Worm (Caenorhabditis elegans) whole organism, young adult: ENCODE data around the gene F15B9.10.
A peak's percentile ranks its signal among the peaks of the same experiment; 100 is the strongest.

Source experiments
- B0336.3 ChIP-seq: fragments of 200-800 bp; sonication (Bioruptor generic); IDR thresholded peaks from 2 replicates; pipeline ENCODE4 v1.3.6; 2022; ENCODE audit warnings: missing genetic modification characterization, missing compliant biosample characterization
- C17E4.6 ChIP-seq: fragments of 200-800 bp; sonication (Bioruptor generic); IDR thresholded peaks from 2 replicates; pipeline ENCODE4 v1.3.6; 2022; ENCODE audit warnings: missing genetic modification reagents, missing genetic modification characterization, missing compliant biosample characterization
- F37B4.10 ChIP-seq: fragments of 200-800 bp; sonication (Bioruptor generic); IDR thresholded peaks from 2 replicates; pipeline ENCODE4 v1.3.6; 2022; ENCODE audit warnings: missing genetic modification characterization, missing compliant biosample characterization
- F39B2.1 ChIP-seq: fragments of 200-800 bp; sonication (Bioruptor generic); IDR thresholded peaks from 2 replicates; pipeline ENCODE4 v1.3.6; 2022; ENCODE audit warnings: missing genetic modification reagents, missing genetic modification characterization, missing compliant biosample characterization
- F49E8.2 ChIP-seq: sonication (generic microtip); optimal IDR thresholded peaks from 3 replicates; lab custom pipeline; 2017; ENCODE audit warnings: missing genetic modification characterization, mild to moderate bottlenecking, missing compliant biosample characterization, antibody characterized with exemption, moderate library complexity; ENCODE audit not compliant: insufficient read depth
- F55B11.4 ChIP-seq: sonication (generic microtip); optimal IDR thresholded peaks from 2 replicates; lab custom pipeline; 2016; ENCODE audit warnings: missing compliant biosample characterization, missing genetic modification characterization, borderline replicate concordance; ENCODE audit not compliant: insufficient read depth
- K11D2.4 ChIP-seq: fragments of 200-800 bp; sonication (Bioruptor generic); IDR thresholded peaks from 2 replicates; pipeline ENCODE4 v1.3.6; 2022; ENCODE audit warnings: missing genetic modification reagents, missing genetic modification characterization, missing compliant biosample characterization
- T07F8.4 ChIP-seq: sonication (generic microtip); optimal IDR thresholded peaks from 2 replicates; lab custom pipeline; 2016; ENCODE audit warnings: mild to moderate bottlenecking, missing genetic modification characterization, moderate library complexity, missing compliant biosample characterization
- T26A5.8 ChIP-seq: sonication (generic microtip); optimal IDR thresholded peaks from 2 replicates; lab custom pipeline; 2016; ENCODE audit warnings: missing genetic modification characterization, missing compliant biosample characterization
- Y56A3A.18 ChIP-seq: fragments of 200-800 bp; sonication (Bioruptor generic); IDR thresholded peaks from 2 replicates; pipeline ENCODE4 v1.3.6; 2022; ENCODE audit warnings: missing genetic modification reagents, missing genetic modification characterization, missing compliant biosample characterization
- Y79H2A.3 ChIP-seq: fragments of 200-800 bp; sonication (Bioruptor generic); conservative IDR thresholded peaks from 2 replicates; pipeline ENCODE4 v1.3.6; 2022; ENCODE audit warnings: missing genetic modification reagents, missing genetic modification characterization, missing compliant biosample characterization
- Y95B8A.8 ChIP-seq: fragments of 200-800 bp; sonication (Bioruptor generic); IDR thresholded peaks from 2 replicates; pipeline ENCODE4 v1.3.6; 2022; ENCODE audit warnings: missing genetic modification reagents, missing genetic modification characterization, missing compliant biosample characterization
- aptf-2 ChIP-seq: fragments of 200-800 bp; sonication (Bioruptor generic); conservative IDR thresholded peaks from 2 replicates; pipeline ENCODE4 v1.3.6; 2022; ENCODE audit warnings: missing genetic modification reagents, missing genetic modification characterization, missing compliant biosample characterization
- aptf-3 ChIP-seq: fragments of 200-800 bp; sonication (Bioruptor generic); IDR thresholded peaks from 2 replicates; pipeline ENCODE4 v1.3.6; 2022; ENCODE audit warnings: missing genetic modification characterization, missing compliant biosample characterization
- atf-7 ChIP-seq: sonication (generic microtip); optimal IDR thresholded peaks from 2 replicates; lab custom pipeline; 2017; ENCODE audit warnings: mild to moderate bottlenecking, missing genetic modification characterization, missing compliant biosample characterization
- bed-1 ChIP-seq: fragments of 200-800 bp; sonication (Bioruptor generic); IDR thresholded peaks from 2 replicates; pipeline ENCODE4 v1.3.6; 2022; ENCODE audit warnings: missing genetic modification reagents, missing genetic modification characterization, missing compliant biosample characterization
- ccch-3 ChIP-seq: fragments of 200-800 bp; sonication (Bioruptor generic); optimal IDR thresholded peaks from 2 replicates; lab custom pipeline; 2018; ENCODE audit warnings: mild to moderate bottlenecking, missing genetic modification characterization, missing compliant biosample characterization
- ceh-58 ChIP-seq: fragments of 200-800 bp; sonication (Bioruptor generic); IDR thresholded peaks from 2 replicates; pipeline ENCODE4 v1.3.6; 2022; ENCODE audit warnings: missing genetic modification characterization, missing compliant biosample characterization
- chd-7 ChIP-seq: sonication (generic microtip); optimal IDR thresholded peaks from 2 replicates; lab custom pipeline; 2016; ENCODE audit warnings: mild to moderate bottlenecking, missing genetic modification characterization, moderate library complexity, missing compliant biosample characterization
- egl-44 ChIP-seq: fragments of 200-800 bp; sonication (Bioruptor generic); IDR thresholded peaks from 2 replicates; pipeline ENCODE4 v1.3.6; 2022; ENCODE audit warnings: missing genetic modification reagents, missing genetic modification characterization, missing compliant biosample characterization
- gei-17 ChIP-seq: fragments of 200-800 bp; sonication (Bioruptor generic); optimal IDR thresholded peaks from 2 replicates; lab custom pipeline; 2018; ENCODE audit warnings: mild to moderate bottlenecking, missing genetic modification characterization, missing compliant biosample characterization
- hlh-26 ChIP-seq: fragments of 200-800 bp; sonication (Bioruptor generic); conservative IDR thresholded peaks from 2 replicates; pipeline ENCODE4 v1.3.6; 2022; ENCODE audit warnings: missing genetic modification reagents, missing genetic modification characterization, missing compliant biosample characterization
- hmg-1.2 ChIP-seq: fragments of 200-800 bp; sonication (Bioruptor generic); IDR thresholded peaks from 2 replicates; pipeline ENCODE4 v1.3.6; 2022; ENCODE audit warnings: missing genetic modification reagents, missing genetic modification characterization, missing compliant biosample characterization
- lir-1 ChIP-seq: fragments of 200-800 bp; sonication (Bioruptor generic); conservative IDR thresholded peaks from 2 replicates; pipeline ENCODE4 v1.3.6; 2022; ENCODE audit warnings: missing genetic modification reagents, missing genetic modification characterization, missing compliant biosample characterization
- mcd-1 ChIP-seq: fragments of 200-800 bp; sonication (Bioruptor generic); IDR thresholded peaks from 2 replicates; pipeline ENCODE4 v1.3.6; 2022; ENCODE audit warnings: missing genetic modification reagents, missing genetic modification characterization, missing compliant biosample characterization
- mxl-1 ChIP-seq: sonication (generic microtip); optimal IDR thresholded peaks from 2 replicates; lab custom pipeline; 2016; ENCODE audit warnings: missing genetic modification characterization, missing compliant biosample characterization
- nfyb-1 ChIP-seq: fragments of 200-800 bp; sonication (Bioruptor generic); IDR thresholded peaks from 2 replicates; pipeline ENCODE4 v1.3.6; 2022; ENCODE audit warnings: missing genetic modification reagents, missing genetic modification characterization, missing compliant biosample characterization
- nhr-120 ChIP-seq: fragments of 200-800 bp; sonication (Bioruptor generic); IDR thresholded peaks from 2 replicates; pipeline ENCODE4 v1.3.6; 2022; ENCODE audit warnings: missing genetic modification characterization, missing compliant biosample characterization
- nhr-27 ChIP-seq: fragments of 200-800 bp; sonication (Bioruptor generic); optimal IDR thresholded peaks from 2 replicates; lab custom pipeline; 2018; ENCODE audit warnings: mild to moderate bottlenecking, missing genetic modification characterization, moderate library complexity, missing compliant biosample characterization
- nhr-80 ChIP-seq: sonication (generic microtip); optimal IDR thresholded peaks from 2 replicates; lab custom pipeline; 2016; ENCODE audit warnings: missing genetic modification characterization, missing compliant biosample characterization
- pha-4 ChIP-seq: fragments of 150-350 bp; sonication (generic microtip); optimal IDR thresholded peaks from 2 replicates; lab custom pipeline; 2014; ENCODE audit warnings: missing biosample characterization, missing genetic modification reagents, missing genetic modification characterization
- rcor-1 ChIP-seq: fragments of 200-800 bp; sonication (Bioruptor generic); IDR thresholded peaks from 2 replicates; pipeline ENCODE4 v1.3.6; 2022; ENCODE audit warnings: missing genetic modification reagents, missing genetic modification characterization, missing compliant biosample characterization
- rec-8 ChIP-seq, 2 experiments: sonication (generic microtip); optimal IDR thresholded peaks; 2 replicates each; lab custom pipeline; 2016; ENCODE audit warnings: mild to moderate bottlenecking in 2 of 2, missing genetic modification characterization in 2 of 2, missing genetic modification reagents in 2 of 2, missing genotype in 2 of 2, missing biosample characterization in 1 of 2, missing compliant biosample characterization in 1 of 2, moderate library complexity in 1 of 2
- snpc-1.3 ChIP-seq: sonication (generic microtip); optimal IDR thresholded peaks from 2 replicates; lab custom pipeline; 2017; ENCODE audit warnings: missing genetic modification characterization, mild to moderate bottlenecking, missing compliant biosample characterization, antibody characterized with exemption, moderate library complexity, missing genotype, missing genetic modification reagents; ENCODE audit not compliant: insufficient read depth
- sptf-2 ChIP-seq: fragments of 200-800 bp; sonication (Bioruptor generic); optimal IDR thresholded peaks from 2 replicates; lab custom pipeline; 2018; ENCODE audit warnings: mild to moderate bottlenecking, missing genetic modification characterization, missing compliant biosample characterization
- unc-62 ChIP-seq: fragments of 150-350 bp; optimal IDR thresholded peaks from 2 replicates; lab custom pipeline; 2014; ENCODE audit warnings: missing biosample characterization, missing genetic modification reagents, missing genetic modification characterization
- ztf-18 ChIP-seq: sonication (generic microtip); optimal IDR thresholded peaks from 2 replicates; lab custom pipeline; 2016; ENCODE audit warnings: missing genotype, mild to moderate bottlenecking, missing genetic modification characterization, missing compliant biosample characterization
- ztf-25 ChIP-seq: fragments of 200-800 bp; sonication (Bioruptor generic); IDR thresholded peaks from 2 replicates; pipeline ENCODE4 v1.3.6; 2022; ENCODE audit warnings: missing genetic modification reagents, missing genetic modification characterization, missing compliant biosample characterization
- ztf-26 ChIP-seq: sonication (generic microtip); optimal IDR thresholded peaks from 2 replicates; lab custom pipeline; 2017; ENCODE audit warnings: missing genetic modification characterization, missing compliant biosample characterization
- ztf-28 ChIP-seq: fragments of 200-800 bp; sonication (Bioruptor generic); IDR thresholded peaks from 2 replicates; pipeline ENCODE4 v1.3.6; 2022; ENCODE audit warnings: missing genetic modification reagents, missing genetic modification characterization, missing compliant biosample characterization

The F15B9.10 gene

ce11 chrV:13025283-13025682, 16.6 kb upstream of the F15B9.10 start:
- TF ChIP-seq ztf-18 (tag; lab: Kevin White, UChicago) (no peak), ztf-28 (GFP tag; lab: Robert Waterston, UW) (0 out of 2 replicates have a peak, but pooled peaks have one; percentile 20), T26A5.8 (no peak), ceh-58 (0 out of 2 replicates have a peak, but pooled peaks have one; percentile 21), F37B4.10 (GFP tag; lab: Robert Waterston, UW) (no peak)

- TF ChIP-seq ztf-26 (tag; lab: Kevin White, UChicago) = no peak
- no peak for TF ChIP-seq sptf-2 (GFP tag; lab: Kevin White, UChicago)
- TF ChIP-seq egl-44 (GFP tag; lab: Robert Waterston, UW) = no peak
- TF ChIP-seq K11D2.4 (GFP tag; lab: Robert Waterston, UW) = no peak
- TF ChIP-seq rec-8 (tag; optimal IDR thresholded peaks at IDR 0.05; lab: Kevin White, UChicago) = no peak
- TF ChIP-seq atf-7 (tag; lab: Kevin White, UChicago) = no peak
- TF ChIP-seq lir-1 (GFP tag; lab: Robert Waterston, UW) = no peak
- TF ChIP-seq nfyb-1 = no peak
- TF ChIP-seq bed-1 (GFP tag; lab: Robert Waterston, UW) = no peak
- no peak for TF ChIP-seq ceh-58
- TF ChIP-seq Y56A3A.18 (GFP tag; lab: Robert Waterston, UW) = no peak
- TF ChIP-seq gei-17 (GFP tag; lab: Kevin White, UChicago) = no peak
- TF ChIP-seq T26A5.8 = no peak
- TF ChIP-seq hmg-1.2 (GFP tag; lab: Robert Waterston, UW) = no peak
- no peak for TF ChIP-seq F39B2.1 (GFP tag; lab: Robert Waterston, UW)
Observed at ce11 chrV:13024499-13024898, 15.8 kb upstream of the F15B9.10 start.

- TF ChIP-seq pha-4 = no peak
- TF ChIP-seq egl-44 (GFP tag; lab: Robert Waterston, UW) = no peak
- TF ChIP-seq mxl-1 (tag; lab: Kevin White, UChicago) = no peak
- TF ChIP-seq aptf-3 (GFP tag; lab: Robert Waterston, UW) = no peak
- TF ChIP-seq Y95B8A.8 (GFP tag; lab: Robert Waterston, UW) = no peak
- TF ChIP-seq B0336.3 = no peak
- no peak for TF ChIP-seq nhr-80 (tag; lab: Kevin White, UChicago)
- TF ChIP-seq C17E4.6 (GFP tag; lab: Robert Waterston, UW) = no peak
- no peak for TF ChIP-seq unc-62 (GFP tag; lab: Kevin White, UChicago)
- TF ChIP-seq T26A5.8 = no peak
- TF ChIP-seq rcor-1 (GFP tag; lab: Robert Waterston, UW) = no peak
- TF ChIP-seq aptf-2 = no peak
- TF ChIP-seq F55B11.4 = no peak
- TF ChIP-seq Y79H2A.3 (GFP tag; lab: Robert Waterston, UW) = no peak
- TF ChIP-seq bed-1 (GFP tag; lab: Robert Waterston, UW) = no peak
- TF ChIP-seq T07F8.4 = no peak
Observed at ce11 chrV:13022265-13022664, 13.5 kb upstream of the F15B9.10 start.

ce11 chrV:13021540-13021939, 12.8 kb upstream of the F15B9.10 start:
- TF ChIP-seq F49E8.2 (no peak), nhr-120 (GFP tag; lab: Robert Waterston, UW) (no peak), ztf-25 (GFP tag; lab: Robert Waterston, UW) (no peak), ccch-3 (GFP tag; lab: Kevin White, UChicago) (no peak), aptf-3 (GFP tag; lab: Robert Waterston, UW) (no peak), mcd-1 (GFP tag; lab: Robert Waterston, UW) (no peak), hlh-26 (GFP tag; lab: Robert Waterston, UW) (no peak), snpc-1.3 (no peak), rec-8 (tag; optimal IDR thresholded peaks at IDR 0.05; lab: Kevin White, UChicago) (no peak), F39B2.1 (GFP tag; lab: Robert Waterston, UW) (no peak), nhr-27 (tag; lab: Kevin White, UChicago) (no peak), mxl-1 (tag; lab: Kevin White, UChicago) (no peak), chd-7 (no peak)
